Worm (Caenorhabditis elegans): Measurements from ENCODE around the gene bcmo-2.
A peak's percentile ranks its signal among the peaks of the same experiment; 100 is the strongest.

The bcmo-2 gene

DNA sequence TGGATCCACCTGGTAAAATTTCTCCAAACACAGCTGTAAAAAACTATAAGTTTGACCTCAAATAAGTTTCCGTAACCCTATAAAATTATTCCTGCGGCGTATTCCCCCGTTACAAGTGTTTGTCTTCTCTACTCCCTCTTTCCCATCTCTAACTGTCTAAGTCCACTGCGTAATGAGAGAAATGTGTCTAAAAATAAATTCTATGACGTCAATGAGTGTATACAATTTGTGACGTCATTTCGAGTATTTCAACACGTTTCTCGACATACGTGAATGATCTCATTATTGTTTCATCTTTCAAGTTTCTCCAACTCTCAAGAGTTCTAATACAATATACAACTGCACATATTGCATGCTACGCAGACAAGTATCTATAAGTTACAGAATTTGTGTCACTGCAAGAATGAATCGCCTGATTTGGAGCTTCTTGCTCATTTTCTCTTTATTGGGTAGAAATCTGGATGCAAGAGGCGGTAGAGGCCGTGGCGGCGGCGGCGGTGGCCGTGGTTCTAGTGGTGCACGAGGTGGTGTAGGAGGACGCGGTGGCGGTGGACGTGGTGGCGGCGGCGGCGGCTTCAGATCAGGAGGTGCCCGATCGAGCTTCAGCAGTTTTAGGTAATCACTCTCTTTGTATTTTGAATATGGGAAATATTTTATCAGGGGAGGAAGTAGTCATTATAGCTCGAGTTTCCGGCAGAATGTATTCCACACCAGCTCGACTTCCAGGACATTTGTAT, 12.7 kb downstream of the bcmo-2 start, which contains the start of gene F53C3.6:
Gene F53C3.6 (plus strand): TSS at position 385 of the 737 bp plus-strand sequence.
- TF ChIP-seq nhr-237 (tag; optimal IDR thresholded peaks at IDR 0.05) = peak; percentile 23
- TF ChIP-seq nhr-2 (tag; optimal IDR thresholded peaks at IDR 0.05) = peak; percentile 29
- no peak for TF ChIP-seq drap-1 (GFP tag; optimal IDR thresholded peaks at IDR 0.05)
- TF ChIP-seq ceh-39 (tag; optimal IDR thresholded peaks at IDR 0.05) = no peak
- TF ChIP-seq snpc-4 (tag; optimal IDR thresholded peaks at IDR 0.05) = no peak
- TF ChIP-seq blmp-1 (tag; optimal IDR thresholded peaks at IDR 0.05) = no peak
- TF ChIP-seq ceh-83 (GFP tag; optimal IDR thresholded peaks at IDR 0.05) = peak; percentile 48
- TF ChIP-seq ces-1 (GFP tag; optimal IDR thresholded peaks at IDR 0.05) = peak; percentile 94
- peak; percentile 81 for TF ChIP-seq unc-62 (GFP tag; optimal IDR thresholded peaks at IDR 0.05)
- TF ChIP-seq zip-8 (tag; optimal IDR thresholded peaks at IDR 0.05) = peak; percentile 64

DNA sequence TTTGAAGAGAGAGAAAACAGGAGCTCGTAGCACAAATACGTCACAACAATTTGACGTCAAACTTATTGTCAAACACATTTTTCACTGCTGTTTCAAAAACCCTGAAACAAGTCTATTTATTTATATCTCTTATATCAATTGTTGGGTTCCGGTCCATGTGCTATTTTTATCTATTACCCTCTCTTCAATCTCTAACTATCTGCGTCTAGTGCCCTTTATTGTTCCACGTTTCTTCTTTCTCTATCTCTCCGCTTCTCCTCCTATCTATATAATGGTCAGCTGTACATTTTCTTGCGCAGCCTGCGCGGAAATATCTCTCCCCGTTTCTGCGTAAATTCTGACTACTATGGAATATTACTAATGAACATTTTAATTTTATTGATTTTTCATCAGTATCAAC, 13.7 kb downstream of the bcmo-2 start:
- TF ChIP-seq lsy-2 (tag; optimal IDR thresholded peaks at IDR 0.05) = peak; percentile 14
- no peak for TF ChIP-seq elt-1 (tag; optimal IDR thresholded peaks at IDR 0.05; ENCODE audit: borderline replicate concordance, insufficient read depth)
- no peak for TF ChIP-seq bed-3 (GFP tag; optimal IDR thresholded peaks at IDR 0.05)
- no peak for TF ChIP-seq drap-1 (GFP tag; optimal IDR thresholded peaks at IDR 0.05)
- TF ChIP-seq mls-2 (tag; optimal IDR thresholded peaks at IDR 0.05) = peak; percentile 10
- peak; percentile 69 for TF ChIP-seq nhr-237 (tag; optimal IDR thresholded peaks at IDR 0.05)
- no peak for TF ChIP-seq nhr-12 (tag; optimal IDR thresholded peaks at IDR 0.05)
- peak; percentile 24 for TF ChIP-seq unc-62 (GFP tag; optimal IDR thresholded peaks at IDR 0.05)
- peak; percentile 34 for TF ChIP-seq elt-3 (tag; optimal IDR thresholded peaks at IDR 0.05)
- peak; percentile 22 for TF ChIP-seq ham-2 (GFP tag; optimal IDR thresholded peaks at IDR 0.05)
- peak; percentile 72 for TF ChIP-seq hlh-1 (tag; optimal IDR thresholded peaks at IDR 0.05)
- TF ChIP-seq ces-1 (GFP tag; optimal IDR thresholded peaks at IDR 0.05) = peak; percentile 88
- peak; percentile 38 for TF ChIP-seq pha-4 (tag; optimal IDR thresholded peaks at IDR 0.05)
- peak; percentile 37 for TF ChIP-seq ceh-39 (tag; optimal IDR thresholded peaks at IDR 0.05)
- peak; percentile 54 for TF ChIP-seq unc-120 (tag; optimal IDR thresholded peaks at IDR 0.05; ENCODE audit: poor library complexity, severe bottlenecking)
- TF ChIP-seq sptf-1 (tag; optimal IDR thresholded peaks at IDR 0.05) = no peak

DNA sequence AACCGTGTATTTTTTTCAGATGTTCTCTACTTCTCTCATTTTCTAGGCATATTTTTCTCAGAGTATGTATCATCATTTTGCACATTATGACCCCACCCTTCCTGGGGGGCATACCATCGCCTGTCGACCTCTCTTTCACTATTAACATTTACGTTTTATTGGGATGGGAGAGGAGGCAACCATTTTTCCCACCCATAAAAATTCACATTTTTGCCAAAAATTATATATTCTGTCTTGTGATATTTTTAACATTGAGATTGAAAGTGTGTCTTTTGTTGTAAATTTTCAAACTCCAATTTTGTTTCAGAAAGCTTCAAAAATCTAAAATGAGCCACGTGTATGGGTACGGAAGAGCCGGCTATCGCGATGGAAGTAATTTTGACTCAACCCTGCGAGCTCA, 15.9 kb downstream of the bcmo-2 start, which contains the start of gene F53C3.7:
Gene F53C3.7 (plus strand): TSS at position 301 of the 400 bp plus-strand sequence.
- TF ChIP-seq zip-8 (tag; optimal IDR thresholded peaks at IDR 0.05) (no peak), blmp-1 (tag; optimal IDR thresholded peaks at IDR 0.05) (no peak), elt-1 (tag; optimal IDR thresholded peaks at IDR 0.05; ENCODE audit: borderline replicate concordance, insufficient read depth) (no peak), lsy-2 (tag; optimal IDR thresholded peaks at IDR 0.05) (no peak), nhr-12 (tag; optimal IDR thresholded peaks at IDR 0.05) (no peak)

DNA sequence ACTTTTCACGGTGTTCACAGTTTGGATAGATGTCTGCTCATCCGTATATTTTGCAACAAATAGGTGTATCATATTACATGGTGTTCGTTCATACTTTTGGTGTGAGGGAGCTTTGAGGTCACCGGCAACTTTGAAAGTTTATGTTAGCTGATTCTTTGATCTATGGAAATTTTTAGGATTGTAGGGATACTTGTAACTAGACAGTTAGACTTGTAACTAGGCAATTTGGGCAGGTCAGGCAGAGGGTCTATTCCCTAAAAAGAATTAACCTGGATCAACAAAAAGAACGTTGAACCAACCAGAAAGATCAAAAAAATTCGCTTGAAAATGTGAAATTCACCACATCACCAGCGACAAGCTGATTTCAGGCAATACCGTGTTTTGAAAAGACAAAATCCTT, 16.7 kb downstream of the bcmo-2 start:
- TF ChIP-seq ces-1 (GFP tag; optimal IDR thresholded peaks at IDR 0.05) (no peak), unc-39 (tag; optimal IDR thresholded peaks at IDR 0.05) (no peak), mep-1 (tag; optimal IDR thresholded peaks at IDR 0.05) (no peak), lin-13 (tag; optimal IDR thresholded peaks at IDR 0.05) (no peak), hlh-1 (tag; optimal IDR thresholded peaks at IDR 0.05) (no peak), zip-8 (tag; optimal IDR thresholded peaks at IDR 0.05) (no peak), drap-1 (GFP tag; optimal IDR thresholded peaks at IDR 0.05) (no peak), nhr-76 (tag; optimal IDR thresholded peaks at IDR 0.05) (no peak), ztf-11 (tag; optimal IDR thresholded peaks at IDR 0.05) (no peak), tbx-8 (GFP tag; optimal IDR thresholded peaks at IDR 0.05) (no peak), blmp-1 (tag; optimal IDR thresholded peaks at IDR 0.05) (no peak)

DNA sequence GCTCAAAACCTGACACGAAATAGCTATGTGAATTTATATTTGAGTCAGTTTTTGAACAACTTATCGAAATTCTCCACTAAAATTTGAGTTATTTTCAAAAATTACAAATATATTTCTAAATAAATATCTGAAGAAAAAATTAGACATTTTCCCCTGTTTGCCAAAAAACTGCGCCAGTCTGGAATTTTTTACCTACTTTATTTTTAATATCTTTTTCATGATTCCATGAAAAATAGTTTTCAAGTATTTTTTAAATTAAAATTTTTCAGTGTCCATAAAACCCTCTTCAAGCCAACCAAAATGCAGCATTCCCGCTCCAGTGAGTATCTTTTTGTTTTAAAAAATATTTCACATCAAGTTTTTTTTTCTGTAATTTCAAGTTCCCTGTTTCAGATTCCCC, 19.5 kb downstream of the bcmo-2 start, which contains the start of gene F53C3.8:
Gene F53C3.8 (plus strand): TSS at position 301 of the 400 bp plus-strand sequence.
- TF ChIP-seq ces-1 (GFP tag; optimal IDR thresholded peaks at IDR 0.05) (no peak), unc-62 (GFP tag; optimal IDR thresholded peaks at IDR 0.05) (no peak), mep-1 (tag; optimal IDR thresholded peaks at IDR 0.05) (no peak), elt-3 (tag; optimal IDR thresholded peaks at IDR 0.05) (no peak), lsy-2 (tag; optimal IDR thresholded peaks at IDR 0.05) (no peak), pha-4 (tag; optimal IDR thresholded peaks at IDR 0.05) (no peak), nhr-76 (tag; optimal IDR thresholded peaks at IDR 0.05) (no peak), unc-120 (tag; optimal IDR thresholded peaks at IDR 0.05; ENCODE audit: poor library complexity, severe bottlenecking) (no peak), lin-13 (tag; optimal IDR thresholded peaks at IDR 0.05) (no peak), sem-2 (GFP tag; optimal IDR thresholded peaks at IDR 0.05) (no peak), cnd-1 (tag; optimal IDR thresholded peaks at IDR 0.05) (no peak), ztf-11 (tag; optimal IDR thresholded peaks at IDR 0.05) (no peak), unc-39 (tag; optimal IDR thresholded peaks at IDR 0.05) (no peak), blmp-1 (tag; optimal IDR thresholded peaks at IDR 0.05) (no peak), ceh-43 (GFP tag; optimal IDR thresholded peaks at IDR 0.05) (no peak), nhr-2 (tag; optimal IDR thresholded peaks at IDR 0.05) (no peak), snpc-4 (tag; optimal IDR thresholded peaks at IDR 0.05) (no peak), elt-1 (tag; optimal IDR thresholded peaks at IDR 0.05; ENCODE audit: borderline replicate concordance, insufficient read depth) (no peak), drap-1 (GFP tag; optimal IDR thresholded peaks at IDR 0.05) (no peak)
